Worm (Caenorhabditis elegans) whole organism, L4/young adult: ENCODE results near the gene F40G12.11.

Source experiments
- W03F9.2 ChIP-seq: fragments of 150-350 bp; optimal IDR thresholded peaks from 2 replicates; lab custom pipeline; 2014; ENCODE audit warnings: missing biosample characterization, missing genetic modification characterization
- dao-5 ChIP-seq: sonication (generic microtip); optimal IDR thresholded peaks from 2 replicates; lab custom pipeline; 2016; ENCODE audit warnings: missing genotype, missing genetic modification characterization, moderate library complexity, missing compliant biosample characterization
- him-1 ChIP-seq: sonication (generic microtip); optimal IDR thresholded peaks from 2 replicates; lab custom pipeline; 2016; ENCODE audit warnings: missing genotype, missing genetic modification reagents, missing genetic modification characterization, missing compliant biosample characterization

The F40G12.11 gene

ce11 chrV:14331477-14331876 is 45.5 kb downstream of the F40G12.11 start, which contains the start of gene F47B8.8:
Gene F47B8.8, plus strand, starts transcription at chrV:14331733.
- TF ChIP-seq W03F9.2 (tag; lab: Kevin White, UChicago) (no peak), him-1 (tag; lab: Kevin White, UChicago) (no peak), dao-5 (no peak)

- TF ChIP-seq W03F9.2 (tag; lab: Kevin White, UChicago) (no peak), him-1 (tag; lab: Kevin White, UChicago) (no peak), dao-5 (no peak)
These were observed 47.1 kb downstream of the F40G12.11 start, which contains the start of gene srm-4 for ce11 chrV:14333116-14333515. Gene srm-4, plus strand, starts transcription at chrV:14333416.

- no peak for TF ChIP-seq W03F9.2 (tag; lab: Kevin White, UChicago)
- no peak for TF ChIP-seq him-1 (tag; lab: Kevin White, UChicago)
These were observed 48.9 kb downstream of the F40G12.11 start, which contains the start of gene srm-5 for ce11 chrV:14334901-14335300. Gene srm-5, plus strand, starts transcription at chrV:14335201.

ce11 chrV:14336655-14337054 is 50.7 kb downstream of the F40G12.11 start, which contains the start of gene srm-6:
Gene srm-6, plus strand, starts transcription at chrV:14336955.
- TF ChIP-seq him-1 (tag; lab: Kevin White, UChicago): no peak
- TF ChIP-seq W03F9.2 (tag; lab: Kevin White, UChicago): no peak
- no peak for TF ChIP-seq dao-5
